Worm (Caenorhabditis elegans) whole organism, L4 larva: ENCODE measurements around the gene ints-6.

Experiments
- dpl-1 ChIP-seq: fragments of 150-350 bp; optimal IDR thresholded peaks from 2 replicates; lab custom pipeline; 2014; ENCODE audit warnings: missing biosample characterization, missing genetic modification reagents, missing genetic modification characterization
- egl-27 ChIP-seq: sonication (generic microtip); optimal IDR thresholded peaks from 3 replicates; lab custom pipeline; 2017; ENCODE audit warnings: missing biosample characterization, missing genetic modification reagents, missing genetic modification characterization
- mdl-1 ChIP-seq, 2 experiments: fragments of 150-350 bp in 1 of 2; sonication (generic microtip) in 1 of 2; optimal IDR thresholded peaks; 2 replicates each; lab custom pipeline; 2014 to 2017; ENCODE audit warnings: missing biosample characterization in 2 of 2, missing genetic modification characterization in 2 of 2
- nhr-28 ChIP-seq: fragments of 150-350 bp; optimal IDR thresholded peaks from 2 replicates; lab custom pipeline; 2014; ENCODE audit warnings: missing biosample characterization, missing genetic modification characterization
- nhr-42 ChIP-seq: fragments of 200-800 bp; sonication (Bioruptor generic); IDR thresholded peaks from 2 replicates; pipeline ENCODE4 v1.3.6; 2022; ENCODE audit warnings: missing genetic modification characterization, missing compliant biosample characterization
- spr-1 ChIP-seq: sonication (generic microtip); optimal IDR thresholded peaks from 2 replicates; lab custom pipeline; 2016; ENCODE audit warnings: mild to moderate bottlenecking, missing genetic modification characterization, missing compliant biosample characterization

DNA sequence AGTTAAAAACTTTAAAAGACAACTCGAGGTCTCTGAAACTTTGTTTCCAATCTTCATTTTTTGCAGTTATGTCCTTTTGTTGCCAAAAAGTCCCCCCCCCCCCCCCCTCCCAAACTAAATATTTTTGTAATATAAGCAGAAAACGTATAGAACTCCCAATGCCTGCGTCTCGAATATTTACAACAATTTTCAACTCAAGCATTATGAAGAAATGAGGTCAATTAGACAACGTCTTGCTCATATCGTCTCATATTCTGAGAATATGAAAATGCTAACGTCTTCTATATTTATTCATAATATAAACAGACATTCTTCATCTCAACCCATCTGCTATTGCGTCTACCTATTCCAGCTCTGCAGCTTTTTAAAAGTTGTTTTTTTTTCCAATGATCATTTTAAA is 26.6 kb downstream of the ints-6 start, which contains the start of gene H23L24.1:
- TF ChIP-seq spr-1 (tag; lab: Kevin White, UChicago) (no peak), nhr-42 (GFP tag; lab: Robert Waterston, UW) (no peak), dpl-1 (GFP tag; lab: Kevin White, UChicago) (no peak), mdl-1 (tag; optimal IDR thresholded peaks at IDR 0.05; lab: Kevin White, UChicago) (no peak), egl-27 (tag; lab: Kevin White, UChicago) (no peak), nhr-28 (no peak)
